Worm (Caenorhabditis elegans): ENCODE measurements around the gene C31B8.16.
A peak's percentile ranks its signal among the peaks of the same experiment; 100 is the strongest.

Gene C31B8.16

ce11 chrV:2888681-2889080, 41.2 kb upstream of the C31B8.16 start, which contains the start of gene srw-4:
Gene srw-4 (minus strand): TSS chrV:2888781.
- no peak for TF ChIP-seq skn-1 (tag; optimal IDR thresholded peaks at IDR 0.05)
- no peak for TF ChIP-seq nhr-43 (tag; optimal IDR thresholded peaks at IDR 0.05; ENCODE audit: poor library complexity, severe bottlenecking)
- no peak for TF ChIP-seq elt-1 (tag; optimal IDR thresholded peaks at IDR 0.05)
- TF ChIP-seq tbx-2 (tag; optimal IDR thresholded peaks at IDR 0.05) = no peak
- TF ChIP-seq pqm-1 (tag; optimal IDR thresholded peaks at IDR 0.05) = no peak
- TF ChIP-seq nhr-237 (tag; optimal IDR thresholded peaks at IDR 0.05) = no peak
- TF ChIP-seq nhr-25 (tag; optimal IDR thresholded peaks at IDR 0.05) = no peak
- TF ChIP-seq ztf-11 (tag; optimal IDR thresholded peaks at IDR 0.05) = no peak
- no peak for TF ChIP-seq R02D3.7 (tag; optimal IDR thresholded peaks at IDR 0.05)
- no peak for TF ChIP-seq nhr-11 (tag; optimal IDR thresholded peaks at IDR 0.05)
- TF ChIP-seq ceh-82 (tag; optimal IDR thresholded peaks at IDR 0.05) = no peak
- TF ChIP-seq nfya-1 (tag; optimal IDR thresholded peaks at IDR 0.05; ENCODE audit: insufficient read depth) = no peak
- TF ChIP-seq nhr-77 (tag; optimal IDR thresholded peaks at IDR 0.05) = no peak
- TF ChIP-seq fkh-10 (GFP tag; optimal IDR thresholded peaks at IDR 0.05) = no peak
- no peak for TF ChIP-seq ama-1 (optimal IDR thresholded peaks at IDR 0.05)
- TF ChIP-seq eor-1 (tag; optimal IDR thresholded peaks at IDR 0.05) = no peak
- no peak for TF ChIP-seq elt-2 (tag; optimal IDR thresholded peaks at IDR 0.05)
- no peak for TF ChIP-seq zag-1 (tag; optimal IDR thresholded peaks at IDR 0.05)
- TF ChIP-seq egl-5 (tag; optimal IDR thresholded peaks at IDR 0.05) = no peak
- no peak for TF ChIP-seq jun-1 (tag; optimal IDR thresholded peaks at IDR 0.05)

DNA sequence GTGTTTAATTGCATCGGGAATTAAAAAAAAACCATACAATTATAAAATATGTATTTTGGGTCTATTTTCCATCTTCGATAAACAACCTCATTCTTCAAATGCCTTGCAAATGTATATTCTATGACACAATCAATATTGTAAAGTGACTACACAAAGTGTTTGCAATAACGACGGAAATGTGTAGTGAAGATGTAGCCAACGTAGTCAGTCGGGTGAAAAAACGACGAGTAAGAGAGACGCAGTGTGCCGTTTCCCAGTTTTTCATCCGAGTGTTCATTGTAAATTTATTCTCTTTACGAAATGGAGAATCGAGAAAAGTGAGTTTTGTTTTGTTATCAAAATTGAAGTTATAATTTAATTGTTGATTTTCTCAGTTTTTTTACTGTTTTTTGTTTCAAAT, 37.9 kb upstream of the C31B8.16 start, which contains the start of gene F37B4.15:
Gene F37B4.15, plus strand, starts transcription at position 301 of the 400 bp plus-strand sequence.
- TF ChIP-seq ztf-4 (tag; optimal IDR thresholded peaks at IDR 0.05) (no peak), pha-4 (tag; optimal IDR thresholded peaks at IDR 0.05) (no peak), mdl-1 (tag; optimal IDR thresholded peaks at IDR 0.05) (no peak), zag-1 (tag; optimal IDR thresholded peaks at IDR 0.05) (no peak), ztf-11 (tag; optimal IDR thresholded peaks at IDR 0.05) (no peak)

DNA sequence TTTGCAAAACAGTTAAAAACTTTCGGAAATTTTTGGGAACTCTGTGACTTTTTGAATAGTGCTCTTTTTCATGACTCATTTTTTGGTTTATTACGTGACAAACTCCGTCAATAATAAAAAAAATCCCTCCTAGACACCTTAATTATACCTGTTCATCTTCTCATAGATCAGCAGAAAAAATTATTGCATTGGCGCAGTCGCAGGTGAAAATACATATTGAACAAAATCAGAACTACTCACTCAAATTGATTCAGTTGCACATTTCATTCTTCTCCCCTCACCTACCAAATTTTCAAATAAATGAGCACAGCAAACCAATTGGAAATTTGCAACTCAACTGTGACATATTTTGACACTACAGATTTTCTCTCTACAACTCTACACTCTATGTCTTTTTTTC, 36.9 kb upstream of the C31B8.16 start, which contains the start of gene srh-127:
Gene srh-127, plus strand, starts transcription at position 301 of the 400 bp plus-strand sequence.
- no peak for TF ChIP-seq mml-1 (tag; optimal IDR thresholded peaks at IDR 0.05)
- no peak for TF ChIP-seq pha-4 (tag; optimal IDR thresholded peaks at IDR 0.05)
- TF ChIP-seq skn-1 (tag; optimal IDR thresholded peaks at IDR 0.05) = no peak
- TF ChIP-seq aly-2 (tag; optimal IDR thresholded peaks at IDR 0.05) = no peak
- TF ChIP-seq snpc-4 (tag; optimal IDR thresholded peaks at IDR 0.05) = no peak
- TF ChIP-seq fos-1 (tag; optimal IDR thresholded peaks at IDR 0.05) = no peak
- no peak for TF ChIP-seq nhr-28 (tag; optimal IDR thresholded peaks at IDR 0.05)
- TF ChIP-seq R02D3.7 (tag; optimal IDR thresholded peaks at IDR 0.05) = no peak
- TF ChIP-seq zag-1 (tag; optimal IDR thresholded peaks at IDR 0.05) = no peak
- TF ChIP-seq nhr-77 (tag; optimal IDR thresholded peaks at IDR 0.05) = no peak
- TF ChIP-seq nhr-11 (tag; optimal IDR thresholded peaks at IDR 0.05) = no peak
- no peak for TF ChIP-seq ceh-9 (tag; optimal IDR thresholded peaks at IDR 0.05)
- TF ChIP-seq nhr-25 (tag; optimal IDR thresholded peaks at IDR 0.05) = no peak
- no peak for TF ChIP-seq nhr-12 (tag; optimal IDR thresholded peaks at IDR 0.05)
- no peak for TF ChIP-seq lsy-12 (tag; optimal IDR thresholded peaks at IDR 0.05)
- TF ChIP-seq elt-1 (tag; optimal IDR thresholded peaks at IDR 0.05) = no peak
- no peak for TF ChIP-seq mdl-1 (tag; optimal IDR thresholded peaks at IDR 0.05)
- no peak for TF ChIP-seq tbx-2 (tag; optimal IDR thresholded peaks at IDR 0.05)
- no peak for TF ChIP-seq ceh-28 (tag; optimal IDR thresholded peaks at IDR 0.05)

ce11 chrV:2896198-2896660, 33.6 kb upstream of the C31B8.16 start, which contains the start of gene pals-32:
Gene pals-32 (plus strand): TSS chrV:2896610.
- TF ChIP-seq egl-5 (tag; optimal IDR thresholded peaks at IDR 0.05) (no peak), nhr-11 (tag; optimal IDR thresholded peaks at IDR 0.05) (no peak), unc-39 (tag; optimal IDR thresholded peaks at IDR 0.05) (no peak), nhr-237 (tag; optimal IDR thresholded peaks at IDR 0.05) (no peak), R02D3.7 (tag; optimal IDR thresholded peaks at IDR 0.05) (no peak), elt-2 (tag; optimal IDR thresholded peaks at IDR 0.05) (peak; percentile 51), elt-1 (tag; optimal IDR thresholded peaks at IDR 0.05) (no peak)

DNA sequence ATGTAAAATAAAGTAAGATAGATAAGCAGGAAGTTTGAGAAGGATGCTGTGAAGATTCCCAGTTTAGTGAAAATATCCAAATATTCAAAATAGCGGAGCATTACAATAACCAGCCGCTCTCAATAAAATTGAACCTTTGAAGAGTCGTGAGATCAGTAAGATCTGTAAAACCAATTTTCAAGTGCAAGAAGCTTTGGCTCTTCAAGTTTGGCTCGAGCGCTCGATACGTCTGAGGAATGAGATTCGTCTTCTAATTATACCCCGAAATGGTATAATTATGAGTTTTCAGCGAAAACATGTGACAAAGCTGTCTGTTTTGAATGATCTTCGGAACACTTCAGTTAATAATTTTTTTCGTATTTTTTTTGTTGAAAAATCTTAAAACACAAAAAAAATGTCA, 30.0 kb upstream of the C31B8.16 start, which contains the start of gene str-46:
Gene str-46, minus strand, starts transcription at position 101 of the 400 bp plus-strand sequence.
- TF ChIP-seq fkh-2 (tag; optimal IDR thresholded peaks at IDR 0.05) (no peak), elt-2 (tag; optimal IDR thresholded peaks at IDR 0.05) (no peak), ceh-82 (tag; optimal IDR thresholded peaks at IDR 0.05) (no peak), skn-1 (tag; optimal IDR thresholded peaks at IDR 0.05) (no peak), jun-1 (tag; optimal IDR thresholded peaks at IDR 0.05) (no peak)

Measured in whole organism, L3 larva.